Worm (Caenorhabditis elegans): ENCODE data around the gene dars-1.

- TF ChIP-seq med-1 (GFP tag; optimal IDR thresholded peaks at IDR 0.05; ENCODE audit: insufficient read depth) = no peak
- no peak for TF ChIP-seq T22C8.4 (GFP tag; IDR thresholded peaks at IDR 0.05)
- TF ChIP-seq tab-1 (GFP tag; IDR thresholded peaks at IDR 0.05) = no peak
- no peak for TF ChIP-seq ztf-23 (GFP tag; IDR thresholded peaks at IDR 0.05)
Measured at ce11 chrIII:9497412-9497811, 6.4 kb upstream of the dars-1 start.

Measured in whole organism, midembryonic.